Worm (Caenorhabditis elegans) whole organism, mixed stage, embryonic: ENCODE results near the gene T01C1.4.

ENCODE experiments used
- drap-1 ChIP-seq: fragments of 200-800 bp; sonication (Bioruptor generic); optimal IDR thresholded peaks from 3 replicates; lab custom pipeline; 2018; ENCODE audit warnings: mild to moderate bottlenecking, missing genetic modification characterization, missing compliant biosample characterization
- elt-1 ChIP-seq: sonication (generic microtip); optimal IDR thresholded peaks from 2 replicates; lab custom pipeline; 2017; ENCODE audit warnings: missing genetic modification characterization, mild to moderate bottlenecking, missing compliant biosample characterization, antibody characterized with exemption, moderate library complexity, borderline replicate concordance; ENCODE audit not compliant: insufficient read depth
- hlh-1 ChIP-seq: fragments of 150-350 bp; optimal IDR thresholded peaks from 2 replicates; lab custom pipeline; 2014; ENCODE audit warnings: missing biosample characterization, missing genetic modification reagents, missing genetic modification characterization
- lin-13 ChIP-seq: fragments of 150-350 bp; optimal IDR thresholded peaks from 2 replicates; lab custom pipeline; 2014; ENCODE audit warnings: missing biosample characterization, missing genetic modification characterization
- lsy-2 ChIP-seq: fragments of 150-350 bp; optimal IDR thresholded peaks from 2 replicates; lab custom pipeline; 2014; ENCODE audit warnings: missing biosample characterization, missing genetic modification characterization
- pha-4 ChIP-seq: fragments of 150-350 bp; optimal IDR thresholded peaks from 2 replicates; lab custom pipeline; 2018; ENCODE audit warnings: missing biosample characterization, missing genetic modification reagents, missing genetic modification characterization
- sem-2 ChIP-seq: fragments of 200-800 bp; sonication (Bioruptor generic); optimal IDR thresholded peaks from 2 replicates; lab custom pipeline; 2018; ENCODE audit warnings: mild to moderate bottlenecking, missing genetic modification characterization, missing compliant biosample characterization
- unc-39 ChIP-seq: fragments of 150-350 bp; optimal IDR thresholded peaks from 2 replicates; lab custom pipeline; 2014; ENCODE audit warnings: missing biosample characterization, missing genetic modification characterization
- unc-62 ChIP-seq: fragments of 150-350 bp; optimal IDR thresholded peaks from 2 replicates; lab custom pipeline; 2014; ENCODE audit warnings: missing biosample characterization, missing genetic modification reagents, missing genetic modification characterization
- zip-8 ChIP-seq: fragments of 150-350 bp; optimal IDR thresholded peaks from 2 replicates; lab custom pipeline; 2014; ENCODE audit warnings: missing biosample characterization, missing genetic modification characterization

DNA sequence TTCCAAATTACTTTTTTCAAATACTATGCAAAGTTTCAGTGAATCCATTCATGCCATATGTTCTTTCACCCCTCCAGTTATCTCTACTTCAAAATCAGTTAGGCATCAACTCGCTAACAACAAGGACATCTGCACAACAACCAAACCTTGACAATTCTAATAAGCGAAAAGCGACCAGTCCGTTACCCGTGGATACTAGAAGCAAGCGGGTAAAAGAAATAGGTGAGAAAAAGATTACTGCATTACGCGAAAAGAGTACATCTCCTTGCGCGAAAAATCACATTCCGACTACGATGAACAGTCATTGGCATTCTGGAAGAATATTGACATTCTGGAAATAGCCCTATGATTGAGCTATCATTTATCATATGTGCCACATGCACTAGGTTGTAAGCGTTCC, 39.3 kb upstream of the T01C1.4 start:
- TF ChIP-seq hlh-1 (tag; lab: Kevin White, UChicago) (no peak), zip-8 (no peak), lsy-2 (no peak), elt-1 (tag; lab: Kevin White, UChicago) (no peak), drap-1 (GFP tag; lab: Kevin White, UChicago) (no peak), lin-13 (tag; lab: Kevin White, UChicago) (no peak), pha-4 (tag; lab: Kevin White, UChicago) (no peak), sem-2 (GFP tag; lab: Kevin White, UChicago) (no peak), unc-39 (tag; lab: Kevin White, UChicago) (no peak), unc-62 (no peak)
